Worm (Caenorhabditis elegans) whole organism, mixed stage, embryonic: Measurements from ENCODE around the gene hgap-2.

Experiments
- M03D4.4 ChIP-seq: sonication (generic microtip); optimal IDR thresholded peaks from 2 replicates; lab custom pipeline; 2017; ENCODE audit warnings: mild to moderate bottlenecking, missing genetic modification characterization, missing compliant biosample characterization
- bed-3 ChIP-seq: fragments of 200-800 bp; sonication (Bioruptor generic); optimal IDR thresholded peaks from 3 replicates; lab custom pipeline; 2018; ENCODE audit warnings: mild to moderate bottlenecking, missing genetic modification characterization, moderate library complexity, missing compliant biosample characterization
- blmp-1 ChIP-seq: fragments of 150-350 bp; optimal IDR thresholded peaks from 2 replicates; lab custom pipeline; 2014; ENCODE audit warnings: missing biosample characterization, missing genetic modification characterization
- ceh-39 ChIP-seq: fragments of 150-350 bp; optimal IDR thresholded peaks from 2 replicates; lab custom pipeline; 2014; ENCODE audit warnings: missing biosample characterization, missing genetic modification characterization
- ceh-43 ChIP-seq: fragments of 200-800 bp; sonication (Bioruptor generic); optimal IDR thresholded peaks from 2 replicates; lab custom pipeline; 2018; ENCODE audit warnings: mild to moderate bottlenecking, missing genetic modification characterization, moderate library complexity, missing compliant biosample characterization
- ceh-83 ChIP-seq: fragments of 200-800 bp; sonication (Bioruptor generic); optimal IDR thresholded peaks from 2 replicates; lab custom pipeline; 2018; ENCODE audit warnings: mild to moderate bottlenecking, missing genetic modification characterization, missing compliant biosample characterization
- ces-1 ChIP-seq: fragments of 150-350 bp; optimal IDR thresholded peaks from 2 replicates; lab custom pipeline; 2014; ENCODE audit warnings: missing biosample characterization, missing genetic modification reagents, missing genetic modification characterization
- drap-1 ChIP-seq: fragments of 200-800 bp; sonication (Bioruptor generic); optimal IDR thresholded peaks from 3 replicates; lab custom pipeline; 2018; ENCODE audit warnings: mild to moderate bottlenecking, missing genetic modification characterization, missing compliant biosample characterization
- elt-1 ChIP-seq: sonication (generic microtip); optimal IDR thresholded peaks from 2 replicates; lab custom pipeline; 2017; ENCODE audit warnings: missing genetic modification characterization, mild to moderate bottlenecking, missing compliant biosample characterization, antibody characterized with exemption, moderate library complexity, borderline replicate concordance; ENCODE audit not compliant: insufficient read depth
- elt-3 ChIP-seq: fragments of 150-350 bp; optimal IDR thresholded peaks from 2 replicates; lab custom pipeline; 2014; ENCODE audit warnings: missing biosample characterization, missing genetic modification characterization
- flh-1 ChIP-seq: fragments of 200-800 bp; sonication (Bioruptor generic); optimal IDR thresholded peaks from 2 replicates; lab custom pipeline; 2018; ENCODE audit warnings: mild to moderate bottlenecking, missing genetic modification characterization, moderate library complexity, missing compliant biosample characterization
- ham-2 ChIP-seq: fragments of 200-800 bp; sonication (Bioruptor generic); optimal IDR thresholded peaks from 2 replicates; lab custom pipeline; 2018; ENCODE audit warnings: mild to moderate bottlenecking, missing genetic modification characterization, missing compliant biosample characterization
- lin-13 ChIP-seq: fragments of 150-350 bp; optimal IDR thresholded peaks from 2 replicates; lab custom pipeline; 2014; ENCODE audit warnings: missing biosample characterization, missing genetic modification characterization
- lin-32 ChIP-seq: fragments of 200-800 bp; sonication (Bioruptor generic); optimal IDR thresholded peaks from 2 replicates; lab custom pipeline; 2018; ENCODE audit warnings: mild to moderate bottlenecking, missing genetic modification characterization, missing compliant biosample characterization
- lsy-2 ChIP-seq: fragments of 150-350 bp; optimal IDR thresholded peaks from 2 replicates; lab custom pipeline; 2014; ENCODE audit warnings: missing biosample characterization, missing genetic modification characterization
- mab-5 ChIP-seq: fragments of 150-350 bp; optimal IDR thresholded peaks from 2 replicates; lab custom pipeline; 2014; ENCODE audit warnings: missing biosample characterization, missing genetic modification characterization
- mep-1 ChIP-seq: fragments of 150-350 bp; optimal IDR thresholded peaks from 2 replicates; lab custom pipeline; 2017; ENCODE audit warnings: missing biosample characterization, missing genetic modification reagents, missing genetic modification characterization, inconsistent platforms
- mls-2 ChIP-seq: sonication (generic microtip); optimal IDR thresholded peaks from 2 replicates; lab custom pipeline; 2016; ENCODE audit warnings: mild to moderate bottlenecking, missing genetic modification characterization, moderate library complexity, missing compliant biosample characterization
- nhr-12 ChIP-seq: fragments of 150-350 bp; optimal IDR thresholded peaks from 2 replicates; lab custom pipeline; 2014; ENCODE audit warnings: missing biosample characterization, missing genetic modification characterization
- nhr-2 ChIP-seq: fragments of 150-350 bp; optimal IDR thresholded peaks from 2 replicates; lab custom pipeline; 2014; ENCODE audit warnings: missing biosample characterization, missing genetic modification characterization
- nhr-237 ChIP-seq: fragments of 150-350 bp; optimal IDR thresholded peaks from 2 replicates; lab custom pipeline; 2014; ENCODE audit warnings: missing biosample characterization, missing genetic modification characterization
- nhr-28 ChIP-seq: fragments of 150-350 bp; optimal IDR thresholded peaks from 2 replicates; lab custom pipeline; 2014; ENCODE audit warnings: missing biosample characterization, missing genetic modification characterization
- nhr-76 ChIP-seq: sonication (generic microtip); optimal IDR thresholded peaks from 2 replicates; lab custom pipeline; 2017; ENCODE audit warnings: missing biosample characterization, missing genetic modification characterization
- pha-4 ChIP-seq: fragments of 150-350 bp; optimal IDR thresholded peaks from 2 replicates; lab custom pipeline; 2018; ENCODE audit warnings: missing biosample characterization, missing genetic modification reagents, missing genetic modification characterization
- sem-2 ChIP-seq: fragments of 200-800 bp; sonication (Bioruptor generic); optimal IDR thresholded peaks from 2 replicates; lab custom pipeline; 2018; ENCODE audit warnings: mild to moderate bottlenecking, missing genetic modification characterization, missing compliant biosample characterization
- snpc-4 ChIP-seq: fragments of 150-350 bp; optimal IDR thresholded peaks from 2 replicates; lab custom pipeline; 2014; ENCODE audit warnings: missing biosample characterization, missing genetic modification characterization
- sptf-1 ChIP-seq: sonication (generic microtip); optimal IDR thresholded peaks from 2 replicates; lab custom pipeline; 2017; ENCODE audit warnings: mild to moderate bottlenecking, missing genetic modification characterization, moderate library complexity, missing compliant biosample characterization
- tbx-8 ChIP-seq: fragments of 200-800 bp; sonication (Bioruptor generic); optimal IDR thresholded peaks from 2 replicates; lab custom pipeline; 2018; ENCODE audit warnings: mild to moderate bottlenecking, missing genetic modification characterization, moderate library complexity, missing compliant biosample characterization
- unc-120 ChIP-seq: sonication (generic microtip); optimal IDR thresholded peaks from 2 replicates; lab custom pipeline; 2017; ENCODE audit warnings: missing genetic modification characterization, missing compliant biosample characterization; ENCODE audit not compliant: poor library complexity, severe bottlenecking
- unc-39 ChIP-seq: fragments of 150-350 bp; optimal IDR thresholded peaks from 2 replicates; lab custom pipeline; 2014; ENCODE audit warnings: missing biosample characterization, missing genetic modification characterization
- unc-62 ChIP-seq: fragments of 150-350 bp; optimal IDR thresholded peaks from 2 replicates; lab custom pipeline; 2014; ENCODE audit warnings: missing biosample characterization, missing genetic modification reagents, missing genetic modification characterization
- zip-8 ChIP-seq: fragments of 150-350 bp; optimal IDR thresholded peaks from 2 replicates; lab custom pipeline; 2014; ENCODE audit warnings: missing biosample characterization, missing genetic modification characterization
- ztf-11 ChIP-seq: fragments of 150-350 bp; optimal IDR thresholded peaks from 2 replicates; lab custom pipeline; 2014; ENCODE audit warnings: missing biosample characterization, missing genetic modification characterization

Gene hgap-2

ce11 chrII:8630088-8630487 lies 54.6 kb downstream of the hgap-2 start, which contains the start of gene T22C8.6:
T22C8.6 (minus strand) TSS chrII:8630281.
- TF ChIP-seq mls-2 (tag; lab: Kevin White, UChicago) (no peak), unc-62 (no peak), snpc-4 (tag; lab: Kevin White, UChicago) (no peak), ham-2 (no peak), nhr-76 (tag; lab: Kevin White, UChicago) (no peak), lin-32 (GFP tag; lab: Kevin White, UChicago) (no peak), nhr-12 (tag; lab: Kevin White, UChicago) (no peak), unc-39 (no peak), zip-8 (no peak), bed-3 (GFP tag; lab: Kevin White, UChicago) (no peak), mab-5 (tag; lab: Kevin White, UChicago) (no peak), lsy-2 (tag; lab: Kevin White, UChicago) (no peak), nhr-2 (tag; lab: Kevin White, UChicago) (no peak), elt-1 (no peak), tbx-8 (GFP tag; lab: Kevin White, UChicago) (no peak), unc-120 (tag; lab: Kevin White, UChicago) (no peak)

DNA sequence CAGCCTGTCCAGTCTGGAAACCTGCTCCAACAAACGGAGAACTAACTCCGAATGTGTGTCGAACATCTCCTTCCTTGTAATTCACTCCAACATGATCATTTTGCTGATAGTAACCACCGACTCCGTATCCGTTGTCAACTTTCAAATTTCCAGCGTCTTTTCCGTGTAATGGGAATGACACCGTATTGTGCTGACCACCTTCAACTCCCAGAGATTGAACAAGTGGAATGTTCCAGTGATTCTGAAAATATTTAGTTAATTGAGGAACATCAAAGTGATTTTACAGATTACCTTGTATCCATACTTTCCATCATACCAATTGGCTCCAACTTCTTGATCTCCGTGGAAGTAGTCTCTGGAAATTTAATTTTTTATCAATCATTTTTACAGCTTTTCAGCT lies 56.8 kb downstream of the hgap-2 start:
- TF ChIP-seq ceh-43 = no peak
- TF ChIP-seq zip-8 = no peak
- no peak for TF ChIP-seq ham-2
- no peak for TF ChIP-seq elt-3 (tag; lab: Kevin White, UChicago)
- TF ChIP-seq lin-32 (GFP tag; lab: Kevin White, UChicago) = no peak
- no peak for TF ChIP-seq flh-1
- TF ChIP-seq ztf-11 (tag; lab: Kevin White, UChicago) = no peak
- TF ChIP-seq sem-2 (GFP tag; lab: Kevin White, UChicago) = no peak
- TF ChIP-seq M03D4.4 (tag; lab: Kevin White, UChicago) = no peak
- no peak for TF ChIP-seq mab-5 (tag; lab: Kevin White, UChicago)
- TF ChIP-seq snpc-4 (tag; lab: Kevin White, UChicago) = no peak
- no peak for TF ChIP-seq mep-1 (tag; lab: Kevin White, UChicago)

DNA sequence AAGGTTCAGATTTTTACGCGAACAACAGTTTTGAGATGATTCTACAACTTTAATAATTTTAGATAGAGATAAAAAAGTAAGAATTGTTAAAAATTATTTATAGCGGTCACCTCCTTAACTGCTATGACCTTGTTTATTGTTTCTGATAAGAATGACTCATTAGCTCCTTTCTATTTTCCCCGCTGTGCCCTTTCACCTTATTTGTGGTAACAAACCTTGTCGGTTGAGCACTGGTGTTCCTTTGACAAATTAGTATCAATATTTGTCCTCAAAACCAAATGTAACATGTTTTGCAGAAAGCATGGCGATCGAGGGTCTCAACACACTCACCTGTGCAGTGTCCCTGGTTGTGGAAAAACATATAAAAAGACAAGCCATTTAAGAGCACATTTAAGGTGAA lies 58.1 kb downstream of the hgap-2 start:
- TF ChIP-seq lsy-2 (tag; lab: Kevin White, UChicago) = no peak
- no peak for TF ChIP-seq unc-39
- no peak for TF ChIP-seq ceh-39 (tag; lab: Kevin White, UChicago)
- TF ChIP-seq ces-1 (GFP tag; lab: Kevin White, UChicago) = no peak
- no peak for TF ChIP-seq nhr-12 (tag; lab: Kevin White, UChicago)
- TF ChIP-seq pha-4 (tag; lab: Kevin White, UChicago) = no peak
- no peak for TF ChIP-seq unc-62
- TF ChIP-seq tbx-8 (GFP tag; lab: Kevin White, UChicago) = no peak
- no peak for TF ChIP-seq nhr-2 (tag; lab: Kevin White, UChicago)
- TF ChIP-seq lin-32 (GFP tag; lab: Kevin White, UChicago) = no peak
- TF ChIP-seq sem-2 (GFP tag; lab: Kevin White, UChicago) = no peak
- no peak for TF ChIP-seq unc-120 (tag; lab: Kevin White, UChicago)
- no peak for TF ChIP-seq lin-13 (tag; lab: Kevin White, UChicago)
- TF ChIP-seq sptf-1 (tag; lab: Kevin White, UChicago) = no peak
- no peak for TF ChIP-seq flh-1
- TF ChIP-seq mep-1 (tag; lab: Kevin White, UChicago) = no peak
- TF ChIP-seq ham-2 = no peak
- no peak for TF ChIP-seq drap-1

ce11 chrII:8625163-8625562 lies 59.6 kb downstream of the hgap-2 start, which contains the start of gene sptf-2:
sptf-2 (plus strand) TSS chrII:8625459.
- TF ChIP-seq ceh-43 (no peak), ztf-11 (tag; lab: Kevin White, UChicago) (no peak), blmp-1 (tag; lab: Kevin White, UChicago) (no peak), sptf-1 (tag; lab: Kevin White, UChicago) (no peak), ceh-83 (GFP tag; lab: Kevin White, UChicago) (no peak), nhr-12 (tag; lab: Kevin White, UChicago) (no peak), snpc-4 (tag; lab: Kevin White, UChicago) (no peak), nhr-28 (tag; lab: Kevin White, UChicago) (no peak), zip-8 (no peak), unc-39 (no peak), tbx-8 (GFP tag; lab: Kevin White, UChicago) (no peak), elt-1 (no peak), nhr-237 (tag; lab: Kevin White, UChicago) (no peak), lin-13 (tag; lab: Kevin White, UChicago) (no peak), pha-4 (tag; lab: Kevin White, UChicago) (no peak)
